Fruit fly (Drosophila melanogaster): ENCODE measurements around the gene CG34027.

DNA sequence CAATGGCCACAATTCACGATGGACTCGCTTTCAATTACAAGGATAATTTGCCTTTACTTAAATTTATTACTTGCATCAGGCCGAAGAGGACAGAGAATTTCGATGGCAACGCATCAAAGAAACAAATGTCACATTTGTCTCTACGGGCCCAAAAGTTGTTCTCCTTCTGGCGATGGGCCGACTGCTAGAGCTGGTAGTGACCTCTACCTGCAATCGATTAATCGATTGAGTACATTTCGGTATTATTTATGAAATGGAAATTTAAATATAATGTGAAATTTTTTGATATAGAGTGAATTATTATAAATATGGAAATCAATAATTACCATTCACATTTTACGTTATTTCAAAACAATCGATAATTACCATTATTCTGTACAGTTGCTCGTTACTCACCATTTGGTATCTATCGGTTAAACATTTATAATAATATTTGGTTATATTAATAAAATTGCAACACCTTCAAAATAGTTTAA, 13.9 kb upstream of the CG34027 start, which contains the start of the genes CG31510 and TTLL5:
- TF ChIP-seq tj (GFP tag; optimal IDR thresholded peaks at IDR 0.05): no peak
- no peak for TF ChIP-seq pad (GFP tag; optimal IDR thresholded peaks at IDR 0.05)
- TF ChIP-seq bab1 (GFP tag; optimal IDR thresholded peaks at IDR 0.05): peak; percentile 37
- no peak for TF ChIP-seq CG7101 (tag; optimal IDR thresholded peaks at IDR 0.05)
- TF ChIP-seq CG1620 (GFP tag; optimal IDR thresholded peaks at IDR 0.05): no peak
